Worm (Caenorhabditis elegans) whole organism, early embryonic: ENCODE data around the gene fip-5.

Experiments
- B0310.2 ChIP-seq: sonication (generic microtip); optimal IDR thresholded peaks from 2 replicates; lab custom pipeline; 2016; ENCODE audit warnings: mild to moderate bottlenecking, missing genetic modification characterization, missing compliant biosample characterization
- aly-1 ChIP-seq: sonication (generic microtip); optimal IDR thresholded peaks from 2 replicates; lab custom pipeline; 2016; ENCODE audit warnings: missing genetic modification characterization, missing compliant biosample characterization
- ama-1 ChIP-seq: fragments of 150-350 bp; optimal IDR thresholded peaks from 2 replicates; lab custom pipeline; 2014
- ceh-13 ChIP-seq: fragments of 200-800 bp; sonication (Bioruptor generic); optimal IDR thresholded peaks from 2 replicates; lab custom pipeline; 2018; ENCODE audit warnings: mild to moderate bottlenecking, missing genetic modification characterization, missing compliant biosample characterization
- ets-7 ChIP-seq: sonication (generic microtip); optimal IDR thresholded peaks from 2 replicates; lab custom pipeline; 2016; ENCODE audit warnings: missing genotype, missing genetic modification characterization, missing compliant biosample characterization
- flt-1 ChIP-seq: fragments of 200-800 bp; sonication (Bioruptor generic); IDR thresholded peaks from 2 replicates; pipeline ENCODE4 v1.3.6; 2022; ENCODE audit warnings: missing genetic modification characterization, missing compliant biosample characterization
- hmbx-1 ChIP-seq: sonication (generic microtip); optimal IDR thresholded peaks from 2 replicates; lab custom pipeline; 2016; ENCODE audit warnings: mild to moderate bottlenecking, missing genetic modification characterization, missing compliant biosample characterization
- pes-1 ChIP-seq: fragments of 200-800 bp; sonication (Bioruptor generic); IDR thresholded peaks from 2 replicates; pipeline ENCODE4 v1.3.6; 2022; ENCODE audit warnings: missing genetic modification reagents, missing genetic modification characterization, missing compliant biosample characterization
- sea-1 ChIP-seq: fragments of 200-800 bp; sonication (Bioruptor generic); conservative IDR thresholded peaks from 2 replicates; pipeline ENCODE4 v1.3.6; 2022; ENCODE audit warnings: missing genetic modification characterization, missing compliant biosample characterization
- tra-4 ChIP-seq: sonication (generic microtip); optimal IDR thresholded peaks from 2 replicates; lab custom pipeline; 2017; ENCODE audit warnings: missing genetic modification characterization, missing compliant biosample characterization

DNA sequence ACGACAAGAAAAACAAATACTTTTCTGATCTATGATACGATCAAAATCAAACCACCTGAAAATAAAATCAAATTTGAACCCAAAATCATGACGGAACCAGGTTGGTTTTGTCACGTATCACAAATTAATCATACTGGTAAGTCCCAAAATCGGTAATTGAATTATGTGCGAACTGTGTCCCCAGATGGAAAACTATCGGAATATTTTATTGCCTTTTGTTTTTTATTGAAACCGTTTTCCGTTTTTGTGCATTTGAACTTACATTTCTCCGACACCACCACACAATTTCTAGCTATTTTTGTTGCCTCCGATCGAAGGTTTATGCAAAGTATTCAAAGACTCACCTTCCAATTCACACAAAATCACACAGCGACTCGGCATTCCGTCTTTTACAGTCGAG is 29.1 kb upstream of the fip-5 start, which contains the start of gene F41E7.2:
- no peak for TF ChIP-seq hmbx-1 (tag; lab: Kevin White, UChicago)
- TF ChIP-seq ets-7 = no peak
- TF ChIP-seq tra-4 (tag; lab: Kevin White, UChicago) = no peak
- TF ChIP-seq sea-1 (GFP tag; lab: Robert Waterston, UW) = no peak
- no peak for TF ChIP-seq pes-1 (GFP tag; lab: Robert Waterston, UW)
- no peak for TF ChIP-seq B0310.2
- no peak for TF ChIP-seq flt-1 (GFP tag; lab: Robert Waterston, UW)
- no peak for TF ChIP-seq ama-1
- no peak for TF ChIP-seq aly-1
- no peak for TF ChIP-seq ceh-13
